Worm (Caenorhabditis elegans): ENCODE results near the gene F58A4.2.
A peak's percentile ranks its signal among the peaks of the same experiment; 100 is the strongest.

The F58A4.2 gene

ce11 chrIII:9615114-9615513 is 14.6 kb upstream of the F58A4.2 start:
- no peak for TF ChIP-seq nhr-71 (tag; optimal IDR thresholded peaks at IDR 0.05)
- TF ChIP-seq nhr-237 (tag; optimal IDR thresholded peaks at IDR 0.05) = no peak
- no peak for TF ChIP-seq lir-3 (tag; optimal IDR thresholded peaks at IDR 0.05; ENCODE audit: poor library complexity)
- TF ChIP-seq sox-4 (tag; optimal IDR thresholded peaks at IDR 0.05) = no peak

ce11 chrIII:9614211-9614610 is 13.7 kb upstream of the F58A4.2 start, which contains the start of the genes pri-1 and F58A4.6:
Gene pri-1, minus strand, starts transcription at chrIII:9614281.
Gene F58A4.6, plus strand, starts transcription at chrIII:9614482.
- peak; percentile 88 to 90 for TF ChIP-seq efl-1 (optimal IDR thresholded peaks at IDR 0.05)
- TF ChIP-seq efl-1 (GFP tag; optimal IDR thresholded peaks at IDR 0.05 in 1 of 2) = peak; percentile 90 to 99
- TF ChIP-seq nhr-77 (tag; optimal IDR thresholded peaks at IDR 0.05) = no peak
- TF ChIP-seq hlh-17 (GFP tag; optimal IDR thresholded peaks at IDR 0.05; ENCODE audit: borderline replicate concordance) = no peak
- peak; percentile 76 for TF ChIP-seq nhr-85 (tag)
- TF ChIP-seq tbx-2 (tag; optimal IDR thresholded peaks at IDR 0.05) = peak; percentile 19
- no peak for TF ChIP-seq lir-3 (tag; optimal IDR thresholded peaks at IDR 0.05; ENCODE audit: poor library complexity)
- TF ChIP-seq ets-5 (GFP tag; IDR thresholded peaks at IDR 0.05) = no peak
- TF ChIP-seq jun-1 (tag; optimal IDR thresholded peaks at IDR 0.05) = no peak
- peak; percentile 12 for TF ChIP-seq skn-1 (tag; optimal IDR thresholded peaks at IDR 0.05)
- TF ChIP-seq elt-3 (tag; optimal IDR thresholded peaks at IDR 0.05) = peak in 1 of 6 experiments; percentile 28
- no peak for TF ChIP-seq elt-2 (tag; optimal IDR thresholded peaks at IDR 0.05)
- TF ChIP-seq unc-130 (tag; optimal IDR thresholded peaks at IDR 0.05) = no peak
- no peak for TF ChIP-seq nhr-11 (tag; optimal IDR thresholded peaks at IDR 0.05)
- peak; percentile 31 for TF ChIP-seq nhr-20 (tag; optimal IDR thresholded peaks at IDR 0.05)
- TF ChIP-seq swsn-7 (tag; optimal IDR thresholded peaks at IDR 0.05) = peak; percentile 7
- TF ChIP-seq dpl-1 (GFP tag; optimal IDR thresholded peaks at IDR 0.05) = peak; percentile 81 to 91 (median 86)
- TF ChIP-seq nhr-47 (tag; optimal IDR thresholded peaks at IDR 0.05) = peak; percentile 24
- TF ChIP-seq mep-1 (tag; optimal IDR thresholded peaks at IDR 0.05) = peak; percentile 30
- peak; percentile 35 for TF ChIP-seq C16A3.4 (tag; optimal IDR thresholded peaks at IDR 0.05)
- TF ChIP-seq F16B12.6 (tag; optimal IDR thresholded peaks at IDR 0.05) = peak; percentile 48
- TF ChIP-seq fos-1 (tag; optimal IDR thresholded peaks at IDR 0.05) = no peak
- TF ChIP-seq ceh-82 (tag; optimal IDR thresholded peaks at IDR 0.05) = peak in 1 of 3 experiments; percentile 56
- no peak for TF ChIP-seq sup-37 (GFP tag; optimal IDR thresholded peaks at IDR 0.05)
- no peak for TF ChIP-seq xbp-1 (tag; optimal IDR thresholded peaks at IDR 0.05)
- peak; percentile 82 to 94 for TF ChIP-seq lin-35 (GFP tag; optimal IDR thresholded peaks at IDR 0.05)
- TF ChIP-seq nhr-90 (tag; optimal IDR thresholded peaks at IDR 0.05; ENCODE audit: poor library complexity) = peak; percentile 28
- TF ChIP-seq snu-23 (GFP tag; optimal IDR thresholded peaks at IDR 0.05) = peak; percentile 43
- peak; percentile 7 for TF ChIP-seq blmp-1 (tag; optimal IDR thresholded peaks at IDR 0.05)
- TF ChIP-seq unc-62 (GFP tag; optimal IDR thresholded peaks at IDR 0.05) = no peak
- peak; percentile 40 for TF ChIP-seq rnt-1 (tag; optimal IDR thresholded peaks at IDR 0.05)
- TF ChIP-seq sox-4 (tag; optimal IDR thresholded peaks at IDR 0.05) = no peak
- peak in 1 of 2 experiments; percentile 2 for TF ChIP-seq ztf-11 (tag; optimal IDR thresholded peaks at IDR 0.05)
- TF ChIP-seq lsy-2 (tag; optimal IDR thresholded peaks at IDR 0.05) = peak; percentile 28 to 76
- TF ChIP-seq nhr-71 (tag; optimal IDR thresholded peaks at IDR 0.05) = peak; percentile 32
- peak; percentile 55 for TF ChIP-seq grh-1 (GFP tag; IDR thresholded peaks at IDR 0.05)
- TF ChIP-seq lin-15B (tag; optimal IDR thresholded peaks at IDR 0.05) = peak; percentile 32

ce11 chrIII:9612097-9612496 is 11.6 kb upstream of the F58A4.2 start, which contains the start of gene bbs-4:
Gene bbs-4, minus strand, starts transcription at chrIII:9612197.
- TF ChIP-seq fkh-8 (tag; optimal IDR thresholded peaks at IDR 0.05) (peak; percentile 54), nhr-28 (tag; optimal IDR thresholded peaks at IDR 0.05) (no peak), nhr-90 (tag; optimal IDR thresholded peaks at IDR 0.05; ENCODE audit: poor library complexity) (no peak), vab-15 (tag; optimal IDR thresholded peaks at IDR 0.05) (no peak), unc-30 (tag; optimal IDR thresholded peaks at IDR 0.05) (no peak), hlh-17 (GFP tag; optimal IDR thresholded peaks at IDR 0.05; ENCODE audit: borderline replicate concordance) (no peak)

Data from whole organism, L1 larva.